Fruit fly (Drosophila melanogaster) whole organism, embryonic: Measurements from ENCODE around the gene Pdhb.

Experiments
- Bgb ChIP-seq: fragments of 200-800 bp; sonication (Bioruptor generic); IDR thresholded peaks from 2 replicates; pipeline ENCODE4 v1.3.6; 2022; ENCODE audit warnings: missing biosample characterization, missing genetic modification characterization; ENCODE audit not compliant: partially characterized antibody
- CG10209 ChIP-seq: fragments of 200-800 bp; sonication (Bioruptor generic); optimal IDR thresholded peaks from 3 replicates; lab custom pipeline; 2017; ENCODE audit warnings: missing biosample characterization, mild to moderate bottlenecking, missing genetic modification characterization, missing genetic modification reagents
- CG11093 ChIP-seq: fragments of 200-800 bp; sonication (Bioruptor generic); IDR thresholded peaks from 3 replicates; pipeline ENCODE4 v1.3.6; 2022; ENCODE audit warnings: missing biosample characterization, missing genetic modification characterization
- CG11456 ChIP-seq: fragments of 200-800 bp; sonication (Bioruptor generic); IDR thresholded peaks from 3 replicates; pipeline ENCODE4 v1.3.6; 2022; ENCODE audit warnings: missing biosample characterization, missing genetic modification characterization
- CG12236 ChIP-seq: fragments of 200-800 bp; sonication (Bioruptor generic); optimal IDR thresholded peaks from 2 replicates; lab custom pipeline; 2016; ENCODE audit warnings: missing biosample characterization, missing genetic modification characterization
- CG13775 ChIP-seq: fragments of 200-800 bp; sonication (Bioruptor generic); optimal IDR thresholded peaks from 3 replicates; lab custom pipeline; 2017; ENCODE audit warnings: missing biosample characterization, mild to moderate bottlenecking, missing genetic modification characterization
- CG14860 ChIP-seq: fragments of 200-800 bp; sonication (Bioruptor generic); IDR thresholded peaks from 3 replicates; pipeline ENCODE4 v1.3.6; 2022; ENCODE audit warnings: missing biosample characterization, missing genetic modification characterization; ENCODE audit not compliant: partially characterized antibody
- CG17612 ChIP-seq: fragments of 200-800 bp; sonication (Bioruptor generic); IDR thresholded peaks from 2 replicates; pipeline ENCODE4 v1.3.6; 2022; ENCODE audit warnings: missing biosample characterization, missing genetic modification characterization
- CG1792 ChIP-seq: fragments of 200-800 bp; sonication (Bioruptor generic); optimal IDR thresholded peaks from 2 replicates; lab custom pipeline; 2016; ENCODE audit warnings: missing biosample characterization, missing genetic modification characterization
- CG18011 ChIP-seq: fragments of 200-800 bp; sonication (Bioruptor generic); optimal IDR thresholded peaks from 2 replicates; lab custom pipeline; 2017; ENCODE audit warnings: missing biosample characterization, missing genetic modification characterization, mild to moderate bottlenecking, moderate library complexity, missing genotype
- CG2202 ChIP-seq: fragments of 200-800 bp; sonication (Bioruptor generic); optimal IDR thresholded peaks from 2 replicates; lab custom pipeline; 2018; ENCODE audit warnings: missing biosample characterization, mild to moderate bottlenecking, missing genetic modification characterization
- CG3065 ChIP-seq: fragments of 200-800 bp; sonication (Bioruptor generic); optimal IDR thresholded peaks from 2 replicates; lab custom pipeline; 2016; ENCODE audit warnings: missing biosample characterization, missing genetic modification characterization
- CG34224 ChIP-seq: fragments of 200-800 bp; sonication (Bioruptor generic); IDR thresholded peaks from 3 replicates; pipeline ENCODE4 v1.3.6; 2022; ENCODE audit warnings: missing biosample characterization, missing genetic modification characterization; ENCODE audit not compliant: partially characterized antibody
- CG4820 ChIP-seq: fragments of 200-800 bp; sonication (Bioruptor generic); optimal IDR thresholded peaks from 3 replicates; lab custom pipeline; 2016; ENCODE audit warnings: missing biosample characterization, missing genetic modification characterization
- CG6175 ChIP-seq: fragments of 200-800 bp; sonication (Bioruptor generic); IDR thresholded peaks from 3 replicates; pipeline ENCODE4 v1.3.6; 2022; ENCODE audit warnings: missing biosample characterization, missing genetic modification characterization
- CG7357 ChIP-seq: fragments of 200-800 bp; sonication (Bioruptor generic); IDR thresholded peaks from 3 replicates; pipeline ENCODE4 v1.3.6; 2022; ENCODE audit warnings: missing biosample characterization, missing genetic modification characterization
- CG7963 ChIP-seq: fragments of 200-800 bp; sonication (Bioruptor generic); IDR thresholded peaks from 3 replicates; pipeline ENCODE4 v1.3.6; 2022; ENCODE audit warnings: missing biosample characterization, missing genetic modification characterization; ENCODE audit not compliant: partially characterized antibody
- CG9797 ChIP-seq: fragments of 200-800 bp; sonication (Bioruptor generic); optimal IDR thresholded peaks from 3 replicates; lab custom pipeline; 2018; ENCODE audit warnings: missing biosample characterization, mild to moderate bottlenecking, missing genetic modification characterization
- Doc2 ChIP-seq: fragments of 200-800 bp; sonication (Bioruptor generic); IDR thresholded peaks from 2 replicates; pipeline ENCODE4 v1.3.6; 2022; ENCODE audit warnings: missing biosample characterization, missing genetic modification characterization
- Fer2 ChIP-seq: fragments of 200-800 bp; sonication (Bioruptor generic); optimal IDR thresholded peaks from 2 replicates; lab custom pipeline; 2018; ENCODE audit warnings: missing biosample characterization, mild to moderate bottlenecking, missing genetic modification characterization, moderate library complexity
- HLH3B ChIP-seq: fragments of 200-800 bp; sonication (Bioruptor generic); IDR thresholded peaks from 2 replicates; pipeline ENCODE4 v1.3.6; 2022; ENCODE audit warnings: missing biosample characterization, missing genetic modification characterization
- MESR4 ChIP-seq: fragments of 200-800 bp; sonication (Bioruptor generic); optimal IDR thresholded peaks from 2 replicates; lab custom pipeline; 2018; ENCODE audit warnings: missing biosample characterization, mild to moderate bottlenecking, missing genetic modification characterization, moderate library complexity
- Mrtf ChIP-seq: fragments of 200-800 bp; sonication (Bioruptor generic); IDR thresholded peaks from 3 replicates; pipeline ENCODE4 v1.3.6; 2022; ENCODE audit warnings: missing biosample characterization, missing genetic modification characterization
- Rx ChIP-seq: fragments of 200-800 bp; sonication (Bioruptor generic); IDR thresholded peaks from 2 replicates; pipeline ENCODE4 v1.3.6; 2022; ENCODE audit warnings: missing biosample characterization, missing genetic modification characterization
- Usf ChIP-seq: fragments of 200-800 bp; sonication (Bioruptor generic); optimal IDR thresholded peaks from 2 replicates; lab custom pipeline; 2017; ENCODE audit warnings: missing genotype, missing biosample characterization, missing genetic modification characterization
- al ChIP-seq: fragments of 200-800 bp; sonication (Bioruptor generic); IDR thresholded peaks from 2 replicates; pipeline ENCODE4 v1.3.6; 2022; ENCODE audit warnings: missing biosample characterization, missing genetic modification characterization
- aop ChIP-seq: fragments of 200-800 bp; sonication (Bioruptor generic); IDR thresholded peaks from 2 replicates; pipeline ENCODE4 v1.3.6; 2022; ENCODE audit warnings: missing biosample characterization, missing genetic modification characterization
- bcd ChIP-seq: fragments of 200-800 bp; sonication (Bioruptor generic); optimal IDR thresholded peaks from 2 replicates; lab custom pipeline; 2017; ENCODE audit warnings: missing biosample characterization, mild to moderate bottlenecking, missing genetic modification characterization
- bsh ChIP-seq, 2 experiments: fragments of 200-800 bp; sonication (Bioruptor generic); optimal IDR thresholded peaks; 2 replicates each; lab custom pipeline; 2017 to 2018; ENCODE audit warnings: mild to moderate bottlenecking in 2 of 2, missing biosample characterization in 2 of 2, missing genetic modification characterization in 2 of 2, moderate library complexity in 1 of 2
- btn ChIP-seq: fragments of 200-800 bp; sonication (Bioruptor generic); optimal IDR thresholded peaks from 2 replicates; lab custom pipeline; 2016; ENCODE audit warnings: missing biosample characterization, missing genetic modification characterization
- caup ChIP-seq: fragments of 200-800 bp; sonication (Bioruptor generic); optimal IDR thresholded peaks from 3 replicates; lab custom pipeline; 2017; ENCODE audit warnings: missing biosample characterization, mild to moderate bottlenecking, missing genetic modification characterization, moderate library complexity; ENCODE audit not compliant: severe bottlenecking
- cg ChIP-seq: fragments of 200-800 bp; sonication (Bioruptor generic); optimal IDR thresholded peaks from 3 replicates; lab custom pipeline; 2019; ENCODE audit warnings: missing biosample characterization, mild to moderate bottlenecking, missing genetic modification characterization, moderate library complexity
- chif ChIP-seq, 2 experiments: fragments of 200-800 bp; sonication (Bioruptor generic); optimal IDR thresholded peaks; 3 replicates each; lab custom pipeline; 2016; ENCODE audit warnings: missing biosample characterization in 2 of 2, missing genetic modification characterization in 2 of 2
- crc ChIP-seq: fragments of 200-800 bp; sonication (Bioruptor generic); optimal IDR thresholded peaks from 2 replicates; lab custom pipeline; 2016; ENCODE audit warnings: missing biosample characterization, missing genetic modification characterization
- dati ChIP-seq: fragments of 200-800 bp; sonication (Bioruptor generic); IDR thresholded peaks from 2 replicates; pipeline ENCODE4 v1.3.6; 2022; ENCODE audit warnings: missing biosample characterization, missing genetic modification characterization
- her ChIP-seq: fragments of 200-800 bp; sonication (Bioruptor generic); optimal IDR thresholded peaks from 2 replicates; lab custom pipeline; 2016; ENCODE audit warnings: missing biosample characterization, missing genetic modification characterization
- jigr1 ChIP-seq: fragments of 200-800 bp; sonication (Bioruptor generic); IDR thresholded peaks from 3 replicates; pipeline ENCODE4 v1.3.6; 2022; ENCODE audit warnings: missing biosample characterization, missing genetic modification characterization
- kni ChIP-seq: fragments of 200-800 bp; sonication (Bioruptor generic); optimal IDR thresholded peaks from 3 replicates; lab custom pipeline; 2017; ENCODE audit warnings: mild to moderate bottlenecking, missing biosample characterization, missing genetic modification reagents, missing genetic modification characterization
- nerfin-1 ChIP-seq: fragments of 200-800 bp; sonication (Bioruptor generic); optimal IDR thresholded peaks from 3 replicates; lab custom pipeline; 2019; ENCODE audit warnings: missing biosample characterization, mild to moderate bottlenecking, missing genetic modification characterization, moderate library complexity
- nmo ChIP-seq: fragments of 200-800 bp; sonication (Bioruptor generic); optimal IDR thresholded peaks from 2 replicates; lab custom pipeline; 2018; ENCODE audit warnings: missing biosample characterization, mild to moderate bottlenecking, missing genetic modification characterization, moderate library complexity
- oc ChIP-seq: fragments of 200-800 bp; sonication (Bioruptor generic); optimal IDR thresholded peaks from 2 replicates; lab custom pipeline; 2018; ENCODE audit warnings: missing biosample characterization, mild to moderate bottlenecking, missing genetic modification characterization, moderate library complexity
- ro ChIP-seq: fragments of 200-800 bp; sonication (Bioruptor generic); IDR thresholded peaks from 2 replicates; pipeline ENCODE4 v1.3.6; 2022; ENCODE audit warnings: missing biosample characterization, missing genetic modification characterization
- tap ChIP-seq: fragments of 200-800 bp; optimal IDR thresholded peaks from 3 replicates; lab custom pipeline; 2019; ENCODE audit warnings: missing biosample characterization, mild to moderate bottlenecking, missing genetic modification characterization, moderate library complexity
- tgo ChIP-seq: fragments of 200-800 bp; sonication (Bioruptor generic); IDR thresholded peaks from 3 replicates; pipeline ENCODE4 v1.3.6; 2022; ENCODE audit warnings: missing biosample characterization, missing genetic modification characterization
- tio ChIP-seq: fragments of 200-800 bp; sonication (Bioruptor generic); optimal IDR thresholded peaks from 2 replicates; lab custom pipeline; 2017; ENCODE audit warnings: missing biosample characterization, missing genetic modification characterization, inconsistent platforms
- tll ChIP-seq, 2 experiments: fragments of 200-800 bp in 1 of 2; fragments of >200 bp in 1 of 2; sonication (Bioruptor generic) in 1 of 2; optimal IDR thresholded peaks; 2 replicates each; lab custom pipeline; 2017 to 2019; ENCODE audit warnings: missing biosample characterization in 2 of 2, missing genetic modification characterization in 2 of 2, mild to moderate bottlenecking in 1 of 2, moderate library complexity in 1 of 2
- trh ChIP-seq: fragments of 200-800 bp; sonication (Bioruptor generic); optimal IDR thresholded peaks from 2 replicates; lab custom pipeline; 2016; ENCODE audit warnings: missing biosample characterization, missing genetic modification characterization
- twi ChIP-seq: fragments of 200-800 bp; optimal IDR thresholded peaks from 2 replicates; lab custom pipeline; 2019; ENCODE audit warnings: missing biosample characterization, mild to moderate bottlenecking, missing genetic modification characterization, moderate library complexity
- wor ChIP-seq: fragments of 200-800 bp; sonication (Bioruptor generic); IDR thresholded peaks from 2 replicates; pipeline ENCODE4 v1.3.6; 2022; ENCODE audit warnings: missing biosample characterization, missing genetic modification characterization
- zen2 ChIP-seq: fragments of 200-800 bp; sonication (Bioruptor generic); IDR thresholded peaks from 3 replicates; pipeline ENCODE4 v1.3.6; 2022; ENCODE audit warnings: missing biosample characterization, missing genetic modification characterization; ENCODE audit not compliant: partially characterized antibody

Gene Pdhb

dm6 chr3R:29151621-29152092 is 38.8 kb downstream of the Pdhb start, which contains the start of gene eIF2D (continued):
- TF ChIP-seq CG9797 (GFP tag; lab: Kevin White, UChicago) (no peak), CG34224 (GFP tag; lab: Robert Waterston, UW) (no peak), CG7357 (GFP tag; lab: Robert Waterston, UW) (no peak), chif (GFP tag; optimal IDR thresholded peaks at IDR 0.05; lab: Kevin White, UChicago) (peak; percentile 37), CG13775 (GFP tag; lab: Kevin White, UChicago) (peak; percentile 60), MESR4 (peak; percentile 68), tap (tag; lab: Kevin White, UChicago) (no peak), jigr1 (no peak), CG1792 (GFP tag; lab: Kevin White, UChicago) (no peak), aop (GFP tag; lab: Robert Waterston, UW) (no peak), HLH3B (peak; percentile 61; the same call in 1 of the 2 replicates), Usf (GFP tag; lab: Kevin White, UChicago) (no peak), zen2 (GFP tag; lab: Robert Waterston, UW) (no peak), btn (GFP tag; lab: Kevin White, UChicago) (no peak), ro (no peak), CG14860 (no peak), cg (GFP tag; lab: Kevin White, UChicago) (no peak), CG3065 (GFP tag; lab: Kevin White, UChicago) (no peak), Doc2 (GFP tag; lab: Robert Waterston, UW) (no peak), tgo (peak; percentile 49; the same call in 2 of the 3 replicates), CG7963 (GFP tag; lab: Robert Waterston, UW) (no peak), CG17612 (GFP tag; lab: Robert Waterston, UW) (no peak), trh (GFP tag; lab: Kevin White, UChicago) (no peak), CG2202 (tag; lab: Kevin White, UChicago) (no peak), Fer2 (tag; lab: Kevin White, UChicago) (peak; percentile 29), tll (GFP tag; optimal IDR thresholded peaks at IDR 0.05; lab: Kevin White, UChicago) (no peak), CG11093 (GFP tag; lab: Robert Waterston, UW) (no peak), CG10209 (GFP tag; lab: Kevin White, UChicago) (peak; percentile 23), her (no peak), nerfin-1 (tag; lab: Kevin White, UChicago) (peak; percentile 64), crc (GFP tag; lab: Kevin White, UChicago) (peak; percentile 36), kni (GFP tag; lab: Kevin White, UChicago) (peak; percentile 24), wor (GFP tag; lab: Robert Waterston, UW) (peak; percentile 19; the same call in 1 of the 2 replicates), twi (peak; percentile 55), CG4820 (GFP tag; lab: Kevin White, UChicago) (peak; percentile 51), Bgb (GFP tag; lab: Robert Waterston, UW) (no peak), bcd (GFP tag; lab: Kevin White, UChicago) (peak; percentile 33), Mrtf (GFP tag; lab: Robert Waterston, UW) (peak; percentile 61; the same call in 1 of the 3 replicates), Rx (GFP tag; lab: Robert Waterston, UW) (0 out of 2 replicates have a peak, but pooled peaks have one; percentile 48), dati (no peak), CG18011 (GFP tag; lab: Kevin White, UChicago) (peak; percentile 30), CG11456 (0 out of 3 replicates have a peak, but pooled peaks have one; percentile 57), bsh (GFP tag; optimal IDR thresholded peaks at IDR 0.05; lab: Kevin White, UChicago) (peak; percentile 1 to 61), caup (peak; percentile 68), tio (no peak), CG12236 (no peak), CG6175 (GFP tag; lab: Robert Waterston, UW) (no peak), nmo (GFP tag; lab: Kevin White, UChicago) (peak; percentile 69), al (peak; percentile 18; the same call in 1 of the 2 replicates), oc (tag; lab: Kevin White, UChicago) (no peak)
